Worm (Caenorhabditis elegans): ENCODE data around the gene K12H6.8.

The K12H6.8 gene

DNA sequence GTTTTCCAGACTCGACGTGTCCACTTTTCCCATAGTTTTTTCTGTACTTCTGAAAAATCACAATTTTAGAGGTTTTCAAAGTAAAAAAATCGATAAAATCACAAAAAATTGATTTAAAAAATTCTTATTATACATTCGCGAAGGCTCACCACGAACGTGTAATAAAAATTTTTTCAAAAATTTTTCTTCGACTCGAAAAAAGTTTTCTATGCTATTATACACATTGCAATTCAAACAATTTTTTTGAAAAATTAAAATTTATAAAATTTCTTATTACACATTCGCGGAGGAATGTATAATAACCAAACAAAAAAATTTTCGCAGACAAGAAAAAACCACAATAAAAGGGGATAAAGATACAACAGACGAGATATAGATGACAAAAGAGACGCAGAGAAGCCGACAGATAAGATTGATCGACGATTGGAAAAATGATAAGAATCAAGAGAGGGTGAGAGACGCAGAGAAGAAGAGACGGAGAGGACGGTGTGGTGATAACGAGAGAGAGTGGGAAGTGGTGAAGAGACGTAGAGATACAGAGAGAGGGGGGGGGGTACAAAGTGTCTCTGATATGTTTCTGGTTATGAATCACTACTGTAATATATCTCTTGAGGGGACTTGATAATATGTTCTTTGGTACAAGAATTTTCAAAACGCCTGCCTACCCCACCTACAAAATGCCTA, 27.0 kb upstream of the K12H6.8 start, which contains the start of gene nhr-119 (continued):
- TF ChIP-seq ces-1 (GFP tag; optimal IDR thresholded peaks at IDR 0.05) (no peak), skn-1 (tag; optimal IDR thresholded peaks at IDR 0.05) (no peak), egl-27 (tag; optimal IDR thresholded peaks at IDR 0.05) (no peak), daf-16 (GFP tag; optimal IDR thresholded peaks at IDR 0.05) (peak in 1 of 2 experiments; percentile 15), daf-16 (tag; optimal IDR thresholded peaks at IDR 0.05) (peak; percentile 37)

ce11 chrII:2801764-2802163, 25.9 kb upstream of the K12H6.8 start:
- TF ChIP-seq unc-62 (GFP tag; optimal IDR thresholded peaks at IDR 0.05 in 1 of 2) (peak in 1 of 2 experiments; percentile 55), unc-62 (tag; optimal IDR thresholded peaks at IDR 0.05) (no peak), saeg-2 (GFP tag; IDR thresholded peaks at IDR 0.05) (no peak), hif-1 (tag; optimal IDR thresholded peaks at IDR 0.05) (no peak), set-16 (GFP tag; IDR thresholded peaks at IDR 0.05) (peak; percentile 54), lin-1 (GFP tag; IDR thresholded peaks at IDR 0.05) (no peak), dmd-6 (GFP tag; IDR thresholded peaks at IDR 0.05) (no peak), ama-1 (optimal IDR thresholded peaks at IDR 0.05) (no peak), daf-16 (GFP tag; optimal IDR thresholded peaks at IDR 0.05) (no peak), daf-16 (tag; optimal IDR thresholded peaks at IDR 0.05) (no peak)

DNA sequence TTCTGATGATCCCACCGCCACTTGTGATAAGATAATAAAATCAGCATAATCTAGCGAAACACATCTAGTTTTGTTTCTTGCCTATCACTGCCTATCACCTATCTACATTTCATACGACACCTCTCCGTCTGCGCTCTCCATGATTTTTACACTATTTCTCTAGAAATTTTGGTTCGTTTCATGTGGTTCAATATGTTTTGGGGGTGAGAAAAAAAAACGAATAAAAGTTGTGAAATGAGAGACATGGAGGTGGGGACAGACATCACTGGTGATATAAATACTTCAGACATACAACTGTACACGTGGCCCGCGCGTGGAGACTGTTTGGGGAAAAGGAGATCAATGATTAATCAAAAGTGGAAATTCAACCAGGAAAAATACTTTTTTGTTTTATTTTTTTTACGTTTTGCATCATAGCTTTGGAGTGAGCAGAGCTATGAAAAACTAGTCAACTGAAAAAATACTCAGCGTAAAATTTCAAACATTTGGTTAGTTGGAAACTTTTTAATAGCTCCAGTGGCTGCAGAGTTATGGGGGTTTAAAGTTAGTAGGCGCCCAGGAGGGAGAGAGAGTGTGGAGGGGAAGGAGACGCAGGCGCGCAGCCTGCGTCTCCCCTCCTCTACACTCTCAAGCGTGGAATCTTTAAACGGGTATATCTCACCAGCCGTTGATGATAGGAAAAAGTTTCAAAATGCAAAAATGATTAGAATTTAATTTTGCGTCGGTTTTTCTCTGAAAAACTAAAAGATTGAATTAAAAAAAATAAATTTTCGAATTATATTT, 24.7 kb upstream of the K12H6.8 start:
- TF ChIP-seq nhr-237 (tag; optimal IDR thresholded peaks at IDR 0.05) (no peak), lin-29 (GFP tag; IDR thresholded peaks at IDR 0.05) (no peak), lin-38 (GFP tag; IDR thresholded peaks at IDR 0.05) (no peak), unc-62 (GFP tag; optimal IDR thresholded peaks at IDR 0.05 in 1 of 2) (peak in 1 of 2 experiments; percentile 70), unc-62 (tag; optimal IDR thresholded peaks at IDR 0.05) (no peak), daf-19 (GFP tag; conservative IDR thresholded peaks at IDR 0.05) (no peak), gei-8 (GFP tag; optimal IDR thresholded peaks at IDR 0.05) (no peak), hlh-30 (tag; optimal IDR thresholded peaks at IDR 0.05; ENCODE audit: insufficient read depth) (peak; percentile 64), ceh-28 (tag; optimal IDR thresholded peaks at IDR 0.05) (no peak), ZK337.2 (GFP tag; IDR thresholded peaks at IDR 0.05) (no peak), aly-2 (tag; optimal IDR thresholded peaks at IDR 0.05) (no peak), daf-16 (GFP tag; optimal IDR thresholded peaks at IDR 0.05) (no peak), daf-16 (tag; optimal IDR thresholded peaks at IDR 0.05) (peak; percentile 54), mdl-1 (tag; optimal IDR thresholded peaks at IDR 0.05) (no peak), egl-43 (GFP tag; IDR thresholded peaks at IDR 0.05) (no peak), spr-1 (tag; optimal IDR thresholded peaks at IDR 0.05) (no peak), tra-1 (GFP tag; IDR thresholded peaks at IDR 0.05) (no peak), snpc-1.2 (GFP tag; IDR thresholded peaks at IDR 0.05) (no peak), nhr-28 (tag; optimal IDR thresholded peaks at IDR 0.05) (peak; percentile 63), hmg-1.1 (GFP tag; IDR thresholded peaks at IDR 0.05) (no peak), lin-39 (tag; optimal IDR thresholded peaks at IDR 0.05) (no peak), nhr-41 (GFP tag; IDR thresholded peaks at IDR 0.05) (no peak), sdz-12 (GFP tag; optimal IDR thresholded peaks at IDR 0.05) (no peak), dmd-6 (GFP tag; IDR thresholded peaks at IDR 0.05) (peak; percentile 68), ztf-11 (tag; optimal IDR thresholded peaks at IDR 0.05) (no peak), vab-7 (GFP tag; IDR thresholded peaks at IDR 0.05) (no peak), T20F7.1 (GFP tag; optimal IDR thresholded peaks at IDR 0.05) (no peak), mxl-2 (GFP tag; conservative IDR thresholded peaks at IDR 0.05) (peak; percentile 66; the same call in 1 of the 2 replicates), ctbp-1 (GFP tag; IDR thresholded peaks at IDR 0.05) (no peak), aha-1 (tag) (no peak), unc-39 (tag; optimal IDR thresholded peaks at IDR 0.05) (no peak), zag-1 (tag; optimal IDR thresholded peaks at IDR 0.05) (no peak), lsy-2 (tag; optimal IDR thresholded peaks at IDR 0.05) (no peak), dmd-9 (GFP tag; IDR thresholded peaks at IDR 0.05) (no peak), nhr-10 (tag; optimal IDR thresholded peaks at IDR 0.05) (no peak), fos-1 (tag; optimal IDR thresholded peaks at IDR 0.05) (no peak), F49E8.2 (tag; optimal IDR thresholded peaks at IDR 0.05; ENCODE audit: borderline replicate concordance) (no peak), R02D3.7 (tag; optimal IDR thresholded peaks at IDR 0.05) (no peak)

Measured in whole organism, L4 larva.